Worm (Caenorhabditis elegans) whole organism, young adult: ENCODE measurements around the gene srz-13.

ENCODE experiments used
- B0336.3 ChIP-seq: fragments of 200-800 bp; sonication (Bioruptor generic); IDR thresholded peaks from 2 replicates; pipeline ENCODE4 v1.3.6; 2022; ENCODE audit warnings: missing genetic modification characterization, missing compliant biosample characterization
- C06A6.2 ChIP-seq: fragments of 200-800 bp; sonication (Bioruptor generic); conservative IDR thresholded peaks from 2 replicates; pipeline ENCODE4 v1.3.6; 2022; ENCODE audit warnings: missing genetic modification characterization, missing compliant biosample characterization
- C17E4.6 ChIP-seq: fragments of 200-800 bp; sonication (Bioruptor generic); IDR thresholded peaks from 2 replicates; pipeline ENCODE4 v1.3.6; 2022; ENCODE audit warnings: missing genetic modification reagents, missing genetic modification characterization, missing compliant biosample characterization
- D2030.7 ChIP-seq: fragments of 200-800 bp; sonication (Bioruptor generic); IDR thresholded peaks from 2 replicates; pipeline ENCODE4 v1.3.6; 2022; ENCODE audit warnings: missing genetic modification reagents, missing genetic modification characterization, missing compliant biosample characterization
- F39B2.1 ChIP-seq: fragments of 200-800 bp; sonication (Bioruptor generic); IDR thresholded peaks from 2 replicates; pipeline ENCODE4 v1.3.6; 2022; ENCODE audit warnings: missing genetic modification reagents, missing genetic modification characterization, missing compliant biosample characterization
- F49E8.2 ChIP-seq: sonication (generic microtip); optimal IDR thresholded peaks from 3 replicates; lab custom pipeline; 2017; ENCODE audit warnings: missing genetic modification characterization, mild to moderate bottlenecking, missing compliant biosample characterization, antibody characterized with exemption, moderate library complexity; ENCODE audit not compliant: insufficient read depth
- F55B11.4 ChIP-seq: sonication (generic microtip); optimal IDR thresholded peaks from 2 replicates; lab custom pipeline; 2016; ENCODE audit warnings: missing compliant biosample characterization, missing genetic modification characterization, borderline replicate concordance; ENCODE audit not compliant: insufficient read depth
- K11D2.4 ChIP-seq: fragments of 200-800 bp; sonication (Bioruptor generic); IDR thresholded peaks from 2 replicates; pipeline ENCODE4 v1.3.6; 2022; ENCODE audit warnings: missing genetic modification reagents, missing genetic modification characterization, missing compliant biosample characterization
- T26A5.8 ChIP-seq: sonication (generic microtip); optimal IDR thresholded peaks from 2 replicates; lab custom pipeline; 2016; ENCODE audit warnings: missing genetic modification characterization, missing compliant biosample characterization
- Y79H2A.3 ChIP-seq: fragments of 200-800 bp; sonication (Bioruptor generic); conservative IDR thresholded peaks from 2 replicates; pipeline ENCODE4 v1.3.6; 2022; ENCODE audit warnings: missing genetic modification reagents, missing genetic modification characterization, missing compliant biosample characterization
- Y95B8A.8 ChIP-seq: fragments of 200-800 bp; sonication (Bioruptor generic); IDR thresholded peaks from 2 replicates; pipeline ENCODE4 v1.3.6; 2022; ENCODE audit warnings: missing genetic modification reagents, missing genetic modification characterization, missing compliant biosample characterization
- ZK185.1 ChIP-seq: sonication (generic microtip); optimal IDR thresholded peaks from 2 replicates; lab custom pipeline; 2016; ENCODE audit warnings: mild to moderate bottlenecking, missing genetic modification characterization, missing compliant biosample characterization; ENCODE audit not compliant: poor library complexity, severe bottlenecking
- aptf-2 ChIP-seq: fragments of 200-800 bp; sonication (Bioruptor generic); conservative IDR thresholded peaks from 2 replicates; pipeline ENCODE4 v1.3.6; 2022; ENCODE audit warnings: missing genetic modification reagents, missing genetic modification characterization, missing compliant biosample characterization
- aptf-3 ChIP-seq: fragments of 200-800 bp; sonication (Bioruptor generic); IDR thresholded peaks from 2 replicates; pipeline ENCODE4 v1.3.6; 2022; ENCODE audit warnings: missing genetic modification characterization, missing compliant biosample characterization
- attf-3 ChIP-seq: fragments of 200-800 bp; sonication (Bioruptor generic); conservative IDR thresholded peaks from 2 replicates; pipeline ENCODE4 v1.3.6; 2022; ENCODE audit warnings: missing genetic modification reagents, missing genetic modification characterization, missing compliant biosample characterization
- cebp-1 ChIP-seq, 2 experiments: fragments of 200-800 bp in 1 of 2; sonication (Bioruptor generic) in 1 of 2; sonication (generic microtip) in 1 of 2; IDR thresholded peaks in 1 of 2; optimal IDR thresholded peaks in 1 of 2; 2 replicates each; pipeline versions ENCODE4 v1.3.6 to Lab custom; 2017 to 2022; ENCODE audit warnings: missing compliant biosample characterization in 2 of 2, missing genetic modification characterization in 2 of 2, mild to moderate bottlenecking in 1 of 2, missing genetic modification reagents in 1 of 2, moderate library complexity in 1 of 2
- cebp-2 ChIP-seq: fragments of 200-800 bp; sonication (Bioruptor generic); IDR thresholded peaks from 2 replicates; pipeline ENCODE4 v1.3.6; 2022; ENCODE audit warnings: missing genetic modification characterization, missing compliant biosample characterization
- ceh-27 ChIP-seq: fragments of 200-800 bp; sonication (Bioruptor generic); optimal IDR thresholded peaks from 2 replicates; lab custom pipeline; 2018; ENCODE audit warnings: mild to moderate bottlenecking, missing genetic modification characterization, moderate library complexity, missing compliant biosample characterization
- chd-7 ChIP-seq: sonication (generic microtip); optimal IDR thresholded peaks from 2 replicates; lab custom pipeline; 2016; ENCODE audit warnings: mild to moderate bottlenecking, missing genetic modification characterization, moderate library complexity, missing compliant biosample characterization
- dox-1 ChIP-seq: fragments of 200-800 bp; sonication (Bioruptor generic); IDR thresholded peaks from 2 replicates; pipeline ENCODE4 v1.3.6; 2022; ENCODE audit warnings: missing genetic modification reagents, missing genetic modification characterization, missing compliant biosample characterization
- ekl-4 ChIP-seq: fragments of 200-800 bp; sonication (Bioruptor generic); IDR thresholded peaks from 2 replicates; pipeline ENCODE4 v1.3.6; 2022; ENCODE audit warnings: missing genetic modification reagents, missing genetic modification characterization, missing compliant biosample characterization
- ets-4 ChIP-seq: fragments of 200-800 bp; sonication (Bioruptor generic); optimal IDR thresholded peaks from 2 replicates; lab custom pipeline; 2018; ENCODE audit warnings: mild to moderate bottlenecking, missing genetic modification characterization, missing compliant biosample characterization
- fkh-3 ChIP-seq: sonication (generic microtip); optimal IDR thresholded peaks from 2 replicates; lab custom pipeline; 2016; ENCODE audit warnings: mild to moderate bottlenecking, missing genetic modification characterization, missing compliant biosample characterization
- hmg-1.2 ChIP-seq: fragments of 200-800 bp; sonication (Bioruptor generic); IDR thresholded peaks from 2 replicates; pipeline ENCODE4 v1.3.6; 2022; ENCODE audit warnings: missing genetic modification reagents, missing genetic modification characterization, missing compliant biosample characterization
- hrde-1 ChIP-seq: sonication (generic microtip); optimal IDR thresholded peaks from 2 replicates; lab custom pipeline; 2016; ENCODE audit warnings: missing genetic modification characterization, mild to moderate bottlenecking, missing compliant biosample characterization, moderate library complexity, missing genotype, missing genetic modification reagents, borderline replicate concordance
- let-607 ChIP-seq, 2 experiments: fragments of 200-800 bp in 1 of 2; sonication (Bioruptor generic) in 1 of 2; sonication (generic microtip) in 1 of 2; optimal IDR thresholded peaks; 2 replicates each; lab custom pipeline; 2016 to 2018; ENCODE audit warnings: mild to moderate bottlenecking in 2 of 2, missing compliant biosample characterization in 2 of 2, missing genetic modification characterization in 2 of 2, moderate library complexity in 2 of 2, missing genotype in 1 of 2
- lsl-1 ChIP-seq: fragments of 200-800 bp; sonication (Bioruptor generic); optimal IDR thresholded peaks from 2 replicates; lab custom pipeline; 2018; ENCODE audit warnings: mild to moderate bottlenecking, missing genetic modification characterization, moderate library complexity, missing compliant biosample characterization
- mel-28 ChIP-seq: sonication (generic microtip); optimal IDR thresholded peaks from 2 replicates; lab custom pipeline; 2016; ENCODE audit warnings: borderline replicate concordance, mild to moderate bottlenecking, missing genetic modification characterization, missing compliant biosample characterization
- nhr-179 ChIP-seq: sonication (generic microtip); optimal IDR thresholded peaks from 2 replicates; lab custom pipeline; 2016; ENCODE audit warnings: mild to moderate bottlenecking, missing genetic modification characterization, missing compliant biosample characterization
- nhr-90 ChIP-seq: sonication (generic microtip); optimal IDR thresholded peaks from 2 replicates; lab custom pipeline; 2016; ENCODE audit warnings: missing genotype, mild to moderate bottlenecking, missing genetic modification characterization, missing compliant biosample characterization
- pha-4 ChIP-seq: fragments of 150-350 bp; sonication (generic microtip); optimal IDR thresholded peaks from 2 replicates; lab custom pipeline; 2014; ENCODE audit warnings: missing biosample characterization, missing genetic modification reagents, missing genetic modification characterization
- rcor-1 ChIP-seq: fragments of 200-800 bp; sonication (Bioruptor generic); IDR thresholded peaks from 2 replicates; pipeline ENCODE4 v1.3.6; 2022; ENCODE audit warnings: missing genetic modification reagents, missing genetic modification characterization, missing compliant biosample characterization
- tbp1 ChIP-seq: fragments of 200-800 bp; sonication (Bioruptor generic); optimal IDR thresholded peaks from 2 replicates; lab custom pipeline; 2018; ENCODE audit warnings: mild to moderate bottlenecking, missing genetic modification characterization, missing compliant biosample characterization
- zim-3 ChIP-seq: sonication (generic microtip); optimal IDR thresholded peaks from 2 replicates; lab custom pipeline; 2017; ENCODE audit warnings: mild to moderate bottlenecking, missing genetic modification characterization, moderate library complexity, missing compliant biosample characterization
- ztf-22 ChIP-seq: fragments of 200-800 bp; sonication (Bioruptor generic); optimal IDR thresholded peaks from 2 replicates; lab custom pipeline; 2018; ENCODE audit warnings: mild to moderate bottlenecking, missing genetic modification characterization, moderate library complexity, missing compliant biosample characterization
- ztf-25 ChIP-seq: fragments of 200-800 bp; sonication (Bioruptor generic); IDR thresholded peaks from 2 replicates; pipeline ENCODE4 v1.3.6; 2022; ENCODE audit warnings: missing genetic modification reagents, missing genetic modification characterization, missing compliant biosample characterization
- ztf-28 ChIP-seq: fragments of 200-800 bp; sonication (Bioruptor generic); IDR thresholded peaks from 2 replicates; pipeline ENCODE4 v1.3.6; 2022; ENCODE audit warnings: missing genetic modification reagents, missing genetic modification characterization, missing compliant biosample characterization
- ztf-6 ChIP-seq: fragments of 200-800 bp; sonication (Bioruptor generic); IDR thresholded peaks from 2 replicates; pipeline ENCODE4 v1.3.6; 2022; ENCODE audit warnings: missing genetic modification reagents, missing genetic modification characterization, missing compliant biosample characterization

The srz-13 gene

DNA sequence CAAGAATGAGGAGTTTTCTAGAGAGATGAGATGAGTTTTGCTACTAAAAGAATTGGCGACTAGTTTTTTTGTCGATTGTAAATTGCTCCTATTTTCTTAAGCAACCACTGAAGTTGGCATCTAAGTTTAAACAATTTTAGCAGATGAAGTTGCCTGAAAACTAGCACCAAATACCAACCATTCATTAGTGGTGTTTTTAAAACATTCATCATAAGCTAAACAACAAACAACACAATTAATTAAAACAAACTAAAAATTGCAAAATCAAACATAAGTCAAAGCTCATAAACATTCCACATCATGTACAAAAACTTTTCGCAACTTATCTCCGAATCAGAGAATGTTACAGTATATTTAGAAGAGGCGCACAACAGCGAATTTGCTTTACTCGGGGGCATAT is at the start of gene srz-13:
Gene srz-13 (plus strand): TSS at position 301 of the 400 bp plus-strand sequence.
- TF ChIP-seq attf-3 (GFP tag; lab: Robert Waterston, UW) (no peak), ztf-22 (GFP tag; lab: Kevin White, UChicago) (no peak), cebp-2 (no peak), Y95B8A.8 (GFP tag; lab: Robert Waterston, UW) (no peak), ceh-27 (GFP tag; lab: Kevin White, UChicago) (no peak), nhr-90 (no peak), ets-4 (no peak), tbp1 (GFP tag; lab: Kevin White, UChicago) (no peak), chd-7 (tag; lab: Kevin White, UChicago) (no peak), fkh-3 (tag; lab: Kevin White, UChicago) (no peak), ztf-28 (GFP tag; lab: Robert Waterston, UW) (no peak), F55B11.4 (tag; lab: Kevin White, UChicago) (no peak), aptf-2 (GFP tag; lab: Robert Waterston, UW) (no peak), Y79H2A.3 (no peak), ztf-6 (GFP tag; lab: Robert Waterston, UW) (no peak), lsl-1 (GFP tag; lab: Kevin White, UChicago) (no peak)

DNA sequence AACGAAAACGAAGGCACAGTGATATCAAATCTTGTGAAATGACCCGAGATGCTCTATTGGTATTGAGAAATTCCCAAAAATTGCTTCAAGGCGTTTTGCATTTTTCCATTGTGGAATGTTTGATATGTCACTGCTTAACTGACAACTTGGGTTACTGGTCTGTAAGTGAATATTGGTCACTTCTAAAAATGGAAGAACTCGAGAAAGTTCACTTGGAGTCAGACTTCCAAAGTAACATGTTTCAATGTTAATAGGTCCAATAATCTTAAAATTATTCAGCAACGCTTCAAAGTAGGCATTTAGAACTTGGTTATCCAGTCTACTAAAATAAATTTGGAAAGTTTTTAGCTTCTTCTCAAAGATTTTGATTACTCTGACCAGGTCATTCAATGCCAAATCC is 49.5 kb upstream of the srz-13 start, which contains the start of gene fbxa-144:
Gene fbxa-144 (minus strand): TSS at position 101 of the 400 bp plus-strand sequence.
- TF ChIP-seq dox-1 (GFP tag; lab: Robert Waterston, UW): no peak
- TF ChIP-seq T26A5.8: no peak
- no peak for TF ChIP-seq F49E8.2
- no peak for TF ChIP-seq Y95B8A.8 (GFP tag; lab: Robert Waterston, UW)
- no peak for TF ChIP-seq rcor-1
- no peak for TF ChIP-seq cebp-1 (GFP tag; IDR thresholded peaks at IDR 0.05; lab: Robert Waterston, UW)
- TF ChIP-seq cebp-1 (tag; optimal IDR thresholded peaks at IDR 0.05; lab: Kevin White, UChicago): no peak
- no peak for TF ChIP-seq ekl-4 (GFP tag; lab: Robert Waterston, UW)
- no peak for TF ChIP-seq F39B2.1 (GFP tag; lab: Robert Waterston, UW)
- no peak for TF ChIP-seq hmg-1.2
- no peak for TF ChIP-seq ztf-22 (GFP tag; lab: Kevin White, UChicago)
- TF ChIP-seq K11D2.4: no peak
- TF ChIP-seq aptf-3 (GFP tag; lab: Robert Waterston, UW): no peak
- TF ChIP-seq, all 124 proteins: peak for 0

DNA sequence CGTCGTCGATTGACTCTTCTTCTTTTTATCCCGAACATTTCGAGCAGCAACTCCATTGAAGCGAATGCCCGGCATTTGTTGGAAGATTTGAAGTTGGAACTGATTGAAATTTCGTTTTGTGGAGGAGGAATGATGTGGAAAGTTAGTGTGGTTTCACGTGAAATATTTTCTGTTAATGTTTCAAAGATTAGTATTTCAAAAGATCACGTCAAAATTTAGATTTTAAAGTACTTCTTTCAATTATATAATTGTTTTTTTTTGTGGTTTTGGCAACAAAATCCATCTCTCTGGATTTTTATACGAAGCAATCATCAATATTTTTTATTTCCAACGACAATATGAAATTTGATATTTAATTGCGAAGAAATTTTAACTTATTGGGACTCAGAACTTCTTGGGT is 45.2 kb upstream of the srz-13 start, which contains the start of gene F44G3.7:
Gene F44G3.7 (minus strand): TSS at position 101 of the 400 bp plus-strand sequence.
- no peak for TF ChIP-seq let-607 (tag; optimal IDR thresholded peaks at IDR 0.05; lab: Kevin White, UChicago)
- TF ChIP-seq ztf-22 (GFP tag; lab: Kevin White, UChicago): no peak
- no peak for TF ChIP-seq nhr-179 (tag; lab: Kevin White, UChicago)
- no peak for TF ChIP-seq ZK185.1 (tag; lab: Kevin White, UChicago)
- TF ChIP-seq mel-28: no peak
- no peak for TF ChIP-seq hrde-1
- TF ChIP-seq C06A6.2: no peak
- no peak for TF ChIP-seq C17E4.6 (GFP tag; lab: Robert Waterston, UW)

- TF ChIP-seq zim-3 (tag; lab: Kevin White, UChicago) (no peak), B0336.3 (GFP tag; lab: Robert Waterston, UW) (no peak), D2030.7 (GFP tag; lab: Robert Waterston, UW) (no peak), attf-3 (GFP tag; lab: Robert Waterston, UW) (no peak), pha-4 (tag; lab: Kevin White, UChicago) (no peak), aptf-3 (GFP tag; lab: Robert Waterston, UW) (no peak), ceh-27 (GFP tag; lab: Kevin White, UChicago) (no peak), ztf-25 (GFP tag; lab: Robert Waterston, UW) (no peak), C17E4.6 (GFP tag; lab: Robert Waterston, UW) (no peak)
Observed at ce11 chrV:16139529-16139928, 42.7 kb upstream of the srz-13 start, which contains the start of gene clc-11. Gene clc-11, minus strand, starts transcription at chrV:16139629.
